Worm (Caenorhabditis elegans) whole organism, early embryonic: ENCODE data around the gene F32H5.3.

Experiments used
- B0310.2 ChIP-seq: sonication (generic microtip); optimal IDR thresholded peaks from 2 replicates; lab custom pipeline; 2016; ENCODE audit warnings: mild to moderate bottlenecking, missing genetic modification characterization, missing compliant biosample characterization
- F13C5.2 ChIP-seq: sonication (generic microtip); optimal IDR thresholded peaks from 2 replicates; lab custom pipeline; 2017; ENCODE audit warnings: mild to moderate bottlenecking, missing genetic modification characterization, inconsistent platforms, missing compliant biosample characterization
- aly-1 ChIP-seq: sonication (generic microtip); optimal IDR thresholded peaks from 2 replicates; lab custom pipeline; 2016; ENCODE audit warnings: missing genetic modification characterization, missing compliant biosample characterization
- ama-1 ChIP-seq: fragments of 150-350 bp; optimal IDR thresholded peaks from 2 replicates; lab custom pipeline; 2014
- ceh-13 ChIP-seq: fragments of 200-800 bp; sonication (Bioruptor generic); optimal IDR thresholded peaks from 2 replicates; lab custom pipeline; 2018; ENCODE audit warnings: mild to moderate bottlenecking, missing genetic modification characterization, missing compliant biosample characterization
- ceh-36 ChIP-seq: sonication (generic microtip); optimal IDR thresholded peaks from 2 replicates; lab custom pipeline; 2016; ENCODE audit warnings: missing genetic modification characterization, inconsistent platforms, missing compliant biosample characterization
- ets-7 ChIP-seq: sonication (generic microtip); optimal IDR thresholded peaks from 2 replicates; lab custom pipeline; 2016; ENCODE audit warnings: missing genotype, missing genetic modification characterization, missing compliant biosample characterization
- flt-1 ChIP-seq: fragments of 200-800 bp; sonication (Bioruptor generic); IDR thresholded peaks from 2 replicates; pipeline ENCODE4 v1.3.6; 2022; ENCODE audit warnings: missing genetic modification characterization, missing compliant biosample characterization
- hmbx-1 ChIP-seq: sonication (generic microtip); optimal IDR thresholded peaks from 2 replicates; lab custom pipeline; 2016; ENCODE audit warnings: mild to moderate bottlenecking, missing genetic modification characterization, missing compliant biosample characterization
- hmg-4 ChIP-seq: fragments of 200-800 bp; sonication (Bioruptor generic); optimal IDR thresholded peaks from 2 replicates; lab custom pipeline; 2018; ENCODE audit warnings: mild to moderate bottlenecking, missing genetic modification characterization, missing compliant biosample characterization
- hnd-1 ChIP-seq: sonication (generic microtip); optimal IDR thresholded peaks from 2 replicates; lab custom pipeline; 2016; ENCODE audit warnings: missing genetic modification characterization, missing compliant biosample characterization
- pes-1 ChIP-seq: fragments of 200-800 bp; sonication (Bioruptor generic); IDR thresholded peaks from 2 replicates; pipeline ENCODE4 v1.3.6; 2022; ENCODE audit warnings: missing genetic modification reagents, missing genetic modification characterization, missing compliant biosample characterization
- scrt-1 ChIP-seq: fragments of 200-800 bp; sonication (Bioruptor generic); IDR thresholded peaks from 2 replicates; pipeline ENCODE4 v1.3.6; 2022; ENCODE audit warnings: missing genetic modification characterization, missing compliant biosample characterization
- sea-1 ChIP-seq: fragments of 200-800 bp; sonication (Bioruptor generic); conservative IDR thresholded peaks from 2 replicates; pipeline ENCODE4 v1.3.6; 2022; ENCODE audit warnings: missing genetic modification characterization, missing compliant biosample characterization
- tbx-11 ChIP-seq: fragments of 200-800 bp; sonication (Bioruptor generic); IDR thresholded peaks from 2 replicates; pipeline ENCODE4 v1.3.6; 2022; ENCODE audit warnings: missing genetic modification characterization, missing compliant biosample characterization
- tbx-37 ChIP-seq: fragments of 200-800 bp; sonication (Bioruptor generic); conservative IDR thresholded peaks from 2 replicates; pipeline ENCODE4 v1.3.6; 2022; ENCODE audit warnings: missing genetic modification reagents, missing genetic modification characterization, missing compliant biosample characterization
- tra-4 ChIP-seq: sonication (generic microtip); optimal IDR thresholded peaks from 2 replicates; lab custom pipeline; 2017; ENCODE audit warnings: missing genetic modification characterization, missing compliant biosample characterization

The F32H5.3 gene

DNA sequence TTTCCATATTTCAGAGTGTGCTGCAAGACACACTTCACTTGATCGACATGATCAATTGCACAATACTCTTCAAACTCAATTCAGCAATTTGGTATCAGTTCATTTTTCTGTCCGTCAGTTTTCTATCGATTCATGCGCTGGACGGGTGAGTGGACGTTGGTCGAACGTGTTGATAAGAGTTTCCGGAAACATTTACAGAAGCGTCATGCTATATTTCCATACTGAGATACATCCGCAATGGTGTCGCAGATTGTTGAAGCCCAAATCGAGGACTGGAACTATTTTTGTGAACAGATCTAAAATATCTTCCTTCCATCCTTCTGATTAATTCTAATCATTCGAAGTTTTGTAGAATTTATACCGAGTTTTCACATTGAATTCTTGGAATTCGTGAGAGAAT, 10.5 kb downstream of the F32H5.3 start:
- TF ChIP-seq ceh-13 (GFP tag; lab: Kevin White, UChicago) (no peak), flt-1 (no peak), hnd-1 (no peak), tbx-37 (no peak), sea-1 (GFP tag; lab: Robert Waterston, UW) (no peak)

- TF ChIP-seq scrt-1 (GFP tag; lab: Robert Waterston, UW) (no peak), B0310.2 (no peak), hmg-4 (no peak), ceh-36 (tag; lab: Kevin White, UChicago) (no peak), tbx-37 (no peak), ama-1 (no peak), sea-1 (GFP tag; lab: Robert Waterston, UW) (no peak), hnd-1 (no peak), tra-4 (tag; lab: Kevin White, UChicago) (no peak)
These were observed 11.1 kb downstream of the F32H5.3 start for ce11 chrV:13370265-13370664.

DNA sequence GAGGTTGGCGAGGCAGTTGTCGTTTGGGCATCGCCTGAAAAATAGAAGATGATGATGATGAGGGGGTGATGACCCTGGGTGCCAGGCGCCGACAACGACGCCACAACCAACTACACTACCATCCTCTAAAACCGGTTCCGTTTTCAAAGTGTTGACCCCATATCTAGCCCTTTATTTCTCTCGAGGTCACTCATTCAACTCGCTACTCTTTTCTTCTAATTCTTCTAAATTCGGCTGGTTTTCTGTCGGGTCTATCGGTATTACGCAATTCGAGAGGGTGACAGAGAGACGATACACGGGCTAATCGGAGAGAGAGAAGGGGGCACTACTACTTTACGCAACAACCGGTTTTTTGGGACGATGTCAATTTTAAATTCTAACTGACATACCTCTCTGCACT, 12.2 kb downstream of the F32H5.3 start:
- TF ChIP-seq hmbx-1 (tag; lab: Kevin White, UChicago) (no peak), tbx-37 (no peak), sea-1 (GFP tag; lab: Robert Waterston, UW) (no peak), B0310.2 (no peak), tbx-11 (no peak), pes-1 (GFP tag; lab: Robert Waterston, UW) (no peak), aly-1 (no peak), ceh-13 (GFP tag; lab: Kevin White, UChicago) (no peak), scrt-1 (GFP tag; lab: Robert Waterston, UW) (no peak), hnd-1 (no peak), ama-1 (no peak), hmg-4 (no peak), tra-4 (tag; lab: Kevin White, UChicago) (no peak), flt-1 (no peak), ets-7 (no peak)

DNA sequence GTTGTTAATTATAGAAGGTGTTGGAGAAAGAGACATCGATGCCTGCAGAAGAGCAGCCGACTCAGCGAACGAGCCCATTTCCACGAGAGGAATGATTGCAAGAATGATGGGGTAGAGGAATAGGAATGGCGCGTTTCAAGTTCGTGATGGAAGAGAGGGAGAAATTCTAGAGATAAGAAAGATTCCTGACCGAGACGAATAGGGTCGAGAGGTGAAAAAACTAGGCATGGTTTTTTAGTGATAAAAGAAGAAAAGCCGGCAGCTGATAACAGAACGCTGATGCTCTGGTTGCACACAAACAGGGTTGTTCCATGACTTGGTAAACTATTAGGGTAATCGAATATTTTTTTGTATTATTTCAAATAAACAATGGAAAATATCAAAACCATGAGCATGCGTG, 13.7 kb downstream of the F32H5.3 start:
- TF ChIP-seq ets-7 (no peak), ceh-36 (tag; lab: Kevin White, UChicago) (no peak), hnd-1 (no peak), tra-4 (tag; lab: Kevin White, UChicago) (no peak), hmg-4 (no peak), ceh-13 (GFP tag; lab: Kevin White, UChicago) (no peak), B0310.2 (no peak), tbx-37 (no peak), ama-1 (no peak), sea-1 (GFP tag; lab: Robert Waterston, UW) (no peak), F13C5.2 (no peak), hmbx-1 (tag; lab: Kevin White, UChicago) (no peak), pes-1 (GFP tag; lab: Robert Waterston, UW) (no peak)

DNA sequence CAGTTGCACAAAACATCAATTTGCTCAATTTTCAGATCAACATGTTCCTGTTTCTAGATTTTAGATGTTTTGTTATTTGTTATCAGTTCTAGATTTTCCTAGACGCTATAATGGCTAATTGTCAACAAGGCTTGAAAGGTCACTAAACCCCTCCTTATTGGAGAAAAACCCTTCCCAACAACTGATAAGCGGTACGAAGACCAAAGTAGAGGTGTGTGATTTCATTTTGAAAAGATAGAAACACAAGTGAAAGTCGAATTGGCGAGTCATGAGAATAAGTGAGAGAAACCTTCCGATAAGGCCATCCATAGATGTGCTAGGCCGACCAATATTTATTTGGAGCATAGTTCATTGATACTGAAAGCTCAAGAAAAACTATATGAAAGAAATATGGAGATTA, 14.5 kb downstream of the F32H5.3 start:
- TF ChIP-seq scrt-1 (GFP tag; lab: Robert Waterston, UW) (no peak), pes-1 (GFP tag; lab: Robert Waterston, UW) (no peak), hnd-1 (no peak), B0310.2 (no peak), tra-4 (tag; lab: Kevin White, UChicago) (no peak), flt-1 (no peak), tbx-11 (no peak), ets-7 (no peak), ceh-13 (GFP tag; lab: Kevin White, UChicago) (no peak)

ce11 chrV:13374532-13374931, 15.4 kb downstream of the F32H5.3 start:
- no peak for TF ChIP-seq flt-1
- TF ChIP-seq hmg-4, result peak; percentile 26
- TF ChIP-seq hmbx-1 (tag; lab: Kevin White, UChicago), result no peak
- no peak for TF ChIP-seq tra-4 (tag; lab: Kevin White, UChicago)
- TF ChIP-seq B0310.2, result peak; percentile 21

DNA sequence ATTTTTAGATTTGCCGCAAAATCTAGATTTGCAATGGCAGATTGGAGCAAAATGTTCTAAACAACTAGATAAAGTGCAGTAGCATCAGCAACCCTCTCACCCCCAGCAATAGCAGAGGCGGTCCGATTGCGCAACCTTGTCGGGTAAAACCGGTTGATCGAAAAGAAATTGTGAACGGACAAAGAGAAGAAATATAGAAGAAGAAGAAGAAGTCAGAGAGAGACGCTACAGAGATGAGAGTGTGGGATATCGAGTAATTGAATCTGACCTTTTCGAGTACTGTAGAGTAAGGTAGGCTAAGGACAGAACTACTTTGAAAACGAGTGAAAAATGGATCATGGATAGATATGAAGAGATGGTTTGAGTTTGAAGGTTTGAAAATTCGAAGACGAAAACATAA, 16.7 kb downstream of the F32H5.3 start:
- no peak for TF ChIP-seq flt-1
- TF ChIP-seq ceh-13 (GFP tag; lab: Kevin White, UChicago), result no peak
- TF ChIP-seq ceh-36 (tag; lab: Kevin White, UChicago), result no peak
- TF ChIP-seq hnd-1, result no peak

DNA sequence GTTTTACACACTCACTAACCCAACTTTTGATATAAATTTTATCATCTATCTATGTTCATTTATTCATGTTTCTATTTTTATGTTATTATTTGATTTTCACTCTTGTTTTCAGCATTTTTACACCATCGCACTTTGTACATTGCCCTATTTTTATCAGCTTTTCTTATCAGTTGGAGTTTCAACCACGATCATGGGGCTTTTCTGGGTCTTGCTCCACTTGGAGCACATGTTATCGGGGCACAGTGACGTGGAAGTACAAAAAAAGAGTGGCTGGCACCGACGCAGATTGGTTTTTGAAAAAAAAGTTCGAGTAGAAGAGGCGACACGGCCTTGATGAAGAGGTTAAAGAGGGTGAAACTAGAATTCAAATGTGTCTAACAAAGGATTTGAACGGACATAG, 18.0 kb downstream of the F32H5.3 start:
- TF ChIP-seq hmg-4 (no peak), sea-1 (GFP tag; lab: Robert Waterston, UW) (no peak), hnd-1 (no peak), tbx-37 (no peak), B0310.2 (no peak), ets-7 (no peak), ama-1 (no peak), ceh-13 (GFP tag; lab: Kevin White, UChicago) (no peak), tbx-11 (no peak), aly-1 (no peak), tra-4 (tag; lab: Kevin White, UChicago) (no peak), ceh-36 (tag; lab: Kevin White, UChicago) (no peak), scrt-1 (GFP tag; lab: Robert Waterston, UW) (no peak), pes-1 (GFP tag; lab: Robert Waterston, UW) (no peak), hmbx-1 (tag; lab: Kevin White, UChicago) (no peak)

- TF ChIP-seq B0310.2 (no peak), tbx-37 (no peak), scrt-1 (GFP tag; lab: Robert Waterston, UW) (no peak), flt-1 (no peak)
These were observed 21.0 kb downstream of the F32H5.3 start, which contains the start of gene ifbp-1 for ce11 chrV:13380178-13380577. TSS of gene ifbp-1 (minus strand) at chrV:13380262.
